Worm (Caenorhabditis elegans) whole organism, midembryonic: Measurements from ENCODE around the gene npr-32.

Experiments
- T22C8.4 ChIP-seq: fragments of 200-800 bp; sonication (Bioruptor generic); IDR thresholded peaks from 2 replicates; pipeline ENCODE4 v1.3.6; 2022; ENCODE audit warnings: missing genetic modification characterization, missing compliant biosample characterization
- cog-1 ChIP-seq: sonication (generic microtip); optimal IDR thresholded peaks from 2 replicates; lab custom pipeline; 2016; ENCODE audit warnings: missing genetic modification characterization, missing compliant biosample characterization
- flt-1 ChIP-seq: fragments of 200-800 bp; sonication (Bioruptor generic); IDR thresholded peaks from 2 replicates; pipeline ENCODE4 v1.3.6; 2022; ENCODE audit warnings: missing genetic modification characterization, missing compliant biosample characterization
- klf-2 ChIP-seq: fragments of 200-800 bp; sonication (Bioruptor generic); conservative IDR thresholded peaks from 2 replicates; pipeline ENCODE4 v1.3.6; 2022; ENCODE audit warnings: missing genetic modification reagents, missing genetic modification characterization, missing compliant biosample characterization
- med-1 ChIP-seq: sonication (generic microtip); optimal IDR thresholded peaks from 2 replicates; lab custom pipeline; 2017; ENCODE audit warnings: missing genetic modification characterization, mild to moderate bottlenecking, missing compliant biosample characterization, antibody characterized with exemption, missing genetic modification reagents; ENCODE audit not compliant: insufficient read depth
- ref-1 ChIP-seq: fragments of 200-800 bp; sonication (Bioruptor generic); conservative IDR thresholded peaks from 2 replicates; pipeline ENCODE4 v1.3.6; 2022; ENCODE audit warnings: missing genetic modification reagents, missing genetic modification characterization, missing compliant biosample characterization
- tab-1 ChIP-seq: fragments of 200-800 bp; sonication (Bioruptor generic); IDR thresholded peaks from 2 replicates; pipeline ENCODE4 v1.3.6; 2022; ENCODE audit warnings: missing genetic modification characterization, missing compliant biosample characterization
- ztf-23 ChIP-seq: fragments of 200-800 bp; sonication (Bioruptor generic); IDR thresholded peaks from 2 replicates; pipeline ENCODE4 v1.3.6; 2022; ENCODE audit warnings: missing genetic modification reagents, missing genetic modification characterization, missing compliant biosample characterization
- ztf-29 ChIP-seq: fragments of 200-800 bp; sonication (Bioruptor generic); IDR thresholded peaks from 2 replicates; pipeline ENCODE4 v1.3.6; 2022; ENCODE audit warnings: missing genetic modification reagents, missing genetic modification characterization, missing compliant biosample characterization

npr-32 gene

ce11 chrIV:17206745-17207144, 24.1 kb downstream of the npr-32 start, which contains the start of gene cnnm-1:
Gene cnnm-1 (minus strand): TSS chrIV:17206845.
- TF ChIP-seq flt-1 (GFP tag; lab: Robert Waterston, UW) (no peak), med-1 (GFP tag; lab: Kevin White, UChicago) (no peak), klf-2 (GFP tag; lab: Robert Waterston, UW) (no peak), ztf-29 (GFP tag; lab: Robert Waterston, UW) (no peak), ztf-23 (GFP tag; lab: Robert Waterston, UW) (no peak), tab-1 (GFP tag; lab: Robert Waterston, UW) (no peak)

ce11 chrIV:17199706-17200105, 31.2 kb downstream of the npr-32 start:
- TF ChIP-seq T22C8.4 (GFP tag; lab: Robert Waterston, UW) = no peak
- no peak for TF ChIP-seq ref-1 (GFP tag; lab: Robert Waterston, UW)
- TF ChIP-seq med-1 (GFP tag; lab: Kevin White, UChicago) = no peak
- no peak for TF ChIP-seq klf-2 (GFP tag; lab: Robert Waterston, UW)
- no peak for TF ChIP-seq flt-1 (GFP tag; lab: Robert Waterston, UW)

DNA sequence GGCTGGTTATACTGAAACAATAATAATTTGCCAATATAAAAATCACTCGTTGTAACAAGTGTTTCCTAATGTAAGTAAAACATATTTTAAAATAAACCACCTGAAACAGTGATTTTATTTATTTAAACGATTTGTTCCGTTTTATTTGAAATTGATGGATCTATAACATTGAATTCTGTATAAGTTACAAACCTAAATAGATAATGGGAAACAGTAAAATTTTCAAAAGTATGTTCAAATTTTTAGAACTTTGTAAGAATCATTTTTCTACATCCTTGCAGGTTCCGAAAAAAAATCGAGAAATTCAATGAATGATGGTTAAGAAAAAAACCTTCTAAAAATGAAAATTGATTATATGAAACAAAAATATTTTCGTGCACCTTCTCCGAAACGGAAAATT, 37.4 kb downstream of the npr-32 start:
- TF ChIP-seq cog-1 (tag; lab: Kevin White, UChicago) = no peak

- no peak for TF ChIP-seq klf-2 (GFP tag; lab: Robert Waterston, UW)
- TF ChIP-seq ref-1 (GFP tag; lab: Robert Waterston, UW) = no peak
- TF ChIP-seq T22C8.4 (GFP tag; lab: Robert Waterston, UW) = no peak
- TF ChIP-seq ztf-23 (GFP tag; lab: Robert Waterston, UW) = no peak
- TF ChIP-seq flt-1 (GFP tag; lab: Robert Waterston, UW) = no peak
Observed at ce11 chrIV:17191791-17192190, 39.1 kb downstream of the npr-32 start, which contains the start of gene flp-17. Gene flp-17 (minus strand): TSS chrIV:17191891.

DNA sequence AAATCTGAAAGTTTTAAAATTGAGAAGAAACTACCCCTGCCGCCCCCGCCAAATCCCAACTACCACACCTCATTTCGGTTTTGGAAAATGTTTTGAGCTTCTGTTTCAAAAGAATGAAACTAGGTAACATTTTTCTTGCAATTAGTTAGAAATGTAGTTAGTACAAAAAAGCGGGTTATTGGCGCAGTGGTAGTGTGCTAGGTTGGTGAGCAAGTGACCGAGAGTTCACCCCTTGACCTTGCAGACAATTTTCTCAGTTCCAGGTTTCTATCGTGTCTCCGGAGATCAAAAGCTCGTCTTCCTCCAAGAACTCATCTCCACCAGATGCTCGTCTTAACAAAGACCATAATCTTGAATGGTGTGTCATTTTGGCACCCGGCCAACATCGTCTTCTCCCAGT, 41.7 kb downstream of the npr-32 start:
- TF ChIP-seq tab-1 (GFP tag; lab: Robert Waterston, UW) (no peak), T22C8.4 (GFP tag; lab: Robert Waterston, UW) (no peak), med-1 (GFP tag; lab: Kevin White, UChicago) (no peak), ztf-23 (GFP tag; lab: Robert Waterston, UW) (no peak), flt-1 (GFP tag; lab: Robert Waterston, UW) (no peak), ref-1 (GFP tag; lab: Robert Waterston, UW) (no peak), ztf-29 (GFP tag; lab: Robert Waterston, UW) (no peak), cog-1 (tag; lab: Kevin White, UChicago) (no peak), klf-2 (GFP tag; lab: Robert Waterston, UW) (no peak)

DNA sequence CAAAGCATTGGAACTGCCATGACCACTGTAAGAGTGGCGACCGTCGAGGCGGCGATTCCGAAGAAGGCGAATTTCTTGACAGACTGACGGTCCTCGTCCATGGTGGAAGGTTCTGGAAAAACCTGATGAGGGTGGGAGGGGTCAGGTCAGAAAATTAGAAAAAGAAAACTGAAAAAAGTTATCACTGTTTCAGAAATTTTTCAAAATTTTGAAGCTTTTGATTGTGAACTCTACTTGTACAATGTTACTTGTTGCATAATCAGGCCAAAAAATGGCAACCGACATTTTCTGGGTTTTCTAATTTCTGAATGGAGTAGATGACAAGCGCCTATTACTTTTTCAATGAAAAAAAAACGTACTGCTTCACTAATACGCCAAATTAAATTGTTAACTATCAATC, 47.2 kb downstream of the npr-32 start, which contains the start of gene col-138:
Gene col-138, minus strand, starts transcription at position 101 of the 400 bp plus-strand sequence.
- TF ChIP-seq flt-1 (GFP tag; lab: Robert Waterston, UW) (no peak), ztf-23 (GFP tag; lab: Robert Waterston, UW) (no peak), T22C8.4 (GFP tag; lab: Robert Waterston, UW) (no peak), klf-2 (GFP tag; lab: Robert Waterston, UW) (no peak), med-1 (GFP tag; lab: Kevin White, UChicago) (no peak)

DNA sequence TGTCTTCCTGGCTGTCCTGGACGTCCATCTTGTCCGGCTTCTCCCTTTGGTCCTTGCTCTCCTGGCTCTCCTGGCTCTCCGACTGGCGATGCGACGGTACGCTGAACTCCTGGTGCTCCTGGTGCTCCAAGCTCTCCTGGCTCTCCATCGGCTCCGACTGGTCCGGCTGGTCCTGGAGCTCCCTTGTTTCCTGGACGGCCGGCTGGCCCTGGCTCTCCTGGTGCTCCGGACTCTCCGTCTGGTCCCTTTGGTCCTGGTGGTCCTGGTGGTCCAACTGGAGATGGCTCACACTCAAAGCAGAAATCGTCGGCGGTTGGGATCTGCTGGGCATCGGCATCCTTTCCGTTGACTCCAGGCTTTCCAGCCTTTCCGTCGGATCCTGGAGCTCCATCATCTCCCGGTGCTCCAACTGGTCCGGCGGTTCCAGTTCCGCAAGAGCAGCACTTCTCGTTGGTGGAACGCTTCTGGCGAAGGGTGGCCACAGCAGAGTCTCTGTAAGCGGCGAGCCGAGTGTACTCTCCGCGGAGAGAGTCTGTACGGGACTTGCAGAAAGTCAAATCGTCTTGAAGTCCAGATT, 47.7 kb downstream of the npr-32 start:
- TF ChIP-seq klf-2 (GFP tag; lab: Robert Waterston, UW) (no peak), tab-1 (GFP tag; lab: Robert Waterston, UW) (no peak), ztf-23 (GFP tag; lab: Robert Waterston, UW) (no peak), cog-1 (tag; lab: Kevin White, UChicago) (no peak), med-1 (GFP tag; lab: Kevin White, UChicago) (no peak), flt-1 (GFP tag; lab: Robert Waterston, UW) (no peak), ref-1 (GFP tag; lab: Robert Waterston, UW) (no peak), ztf-29 (GFP tag; lab: Robert Waterston, UW) (no peak)

DNA sequence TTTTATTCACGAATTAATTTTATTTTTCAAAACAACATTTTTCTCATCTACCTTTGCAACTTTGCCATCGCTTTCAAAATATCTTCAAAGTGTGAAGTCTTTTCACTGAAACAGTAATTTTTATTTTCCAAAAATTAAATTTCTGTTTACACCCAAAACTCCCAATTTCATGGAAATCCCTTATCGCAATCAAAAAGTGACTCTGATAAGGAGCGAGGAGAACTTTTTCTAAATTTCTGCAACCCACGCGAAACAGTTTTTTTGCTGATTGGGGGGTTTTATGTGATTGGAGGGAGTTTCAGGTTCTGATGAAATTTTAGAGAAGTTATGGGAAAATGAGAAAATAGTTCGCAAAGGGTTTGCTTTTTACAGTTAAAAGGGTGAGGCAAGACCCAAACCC, 51.3 kb downstream of the npr-32 start:
- TF ChIP-seq ztf-29 (GFP tag; lab: Robert Waterston, UW) = no peak
- TF ChIP-seq ztf-23 (GFP tag; lab: Robert Waterston, UW) = no peak
- no peak for TF ChIP-seq ref-1 (GFP tag; lab: Robert Waterston, UW)
- TF ChIP-seq cog-1 (tag; lab: Kevin White, UChicago) = no peak
- TF ChIP-seq med-1 (GFP tag; lab: Kevin White, UChicago) = no peak
- no peak for TF ChIP-seq flt-1 (GFP tag; lab: Robert Waterston, UW)
- no peak for TF ChIP-seq tab-1 (GFP tag; lab: Robert Waterston, UW)
- no peak for TF ChIP-seq klf-2 (GFP tag; lab: Robert Waterston, UW)
- TF ChIP-seq T22C8.4 (GFP tag; lab: Robert Waterston, UW) = no peak

DNA sequence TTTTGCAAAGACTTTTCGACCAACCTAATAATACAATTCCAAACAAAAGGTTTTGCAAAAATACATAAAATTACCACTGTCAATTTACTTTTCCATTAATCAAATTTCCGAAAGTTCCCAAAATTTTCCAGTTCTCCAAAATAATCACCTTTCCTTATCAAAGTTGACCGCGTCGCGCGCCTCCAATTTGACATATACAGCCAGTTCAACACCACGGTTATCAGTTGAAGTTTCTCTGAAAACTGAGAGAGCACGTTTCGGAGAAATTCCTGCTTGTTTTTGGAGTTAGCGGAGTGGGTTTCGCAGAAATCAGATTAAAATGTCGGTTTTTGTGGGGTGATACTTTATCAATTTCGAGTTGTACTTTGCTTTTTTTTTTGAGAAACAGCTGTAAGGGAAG, 51.8 kb downstream of the npr-32 start:
- TF ChIP-seq flt-1 (GFP tag; lab: Robert Waterston, UW) (no peak), T22C8.4 (GFP tag; lab: Robert Waterston, UW) (no peak)

ce11 chrIV:17176177-17176576, 54.7 kb downstream of the npr-32 start, which contains the start of gene C52D10.3:
Gene C52D10.3 (plus strand): TSS chrIV:17176477.
- TF ChIP-seq ztf-29 (GFP tag; lab: Robert Waterston, UW) (no peak), ztf-23 (GFP tag; lab: Robert Waterston, UW) (no peak), klf-2 (GFP tag; lab: Robert Waterston, UW) (no peak), flt-1 (GFP tag; lab: Robert Waterston, UW) (no peak), T22C8.4 (GFP tag; lab: Robert Waterston, UW) (no peak), tab-1 (GFP tag; lab: Robert Waterston, UW) (no peak), ref-1 (GFP tag; lab: Robert Waterston, UW) (no peak)
